Fruit fly (Drosophila melanogaster) whole organism, embryonic: ENCODE results near the gene Mlc1.

Experiments used
- Abd-B ChIP-seq: fragments of 200-800 bp; sonication (Bioruptor generic); optimal IDR thresholded peaks from 2 replicates; lab custom pipeline; 2018; ENCODE audit warnings: missing biosample characterization, mild to moderate bottlenecking, missing genetic modification characterization, moderate library complexity
- C15 ChIP-seq: fragments of 200-800 bp; sonication (Bioruptor generic); IDR thresholded peaks from 3 replicates; pipeline ENCODE4 v1.3.6; 2022; ENCODE audit warnings: missing biosample characterization, missing genetic modification characterization
- CG10209 ChIP-seq: fragments of 200-800 bp; sonication (Bioruptor generic); optimal IDR thresholded peaks from 3 replicates; lab custom pipeline; 2017; ENCODE audit warnings: missing biosample characterization, mild to moderate bottlenecking, missing genetic modification characterization, missing genetic modification reagents
- CG11456 ChIP-seq: fragments of 200-800 bp; sonication (Bioruptor generic); IDR thresholded peaks from 3 replicates; pipeline ENCODE4 v1.3.6; 2022; ENCODE audit warnings: missing biosample characterization, missing genetic modification characterization
- CG12104 ChIP-seq: fragments of 200-800 bp; sonication (Bioruptor generic); optimal IDR thresholded peaks from 3 replicates; lab custom pipeline; 2016; ENCODE audit warnings: missing biosample characterization, missing genetic modification characterization
- CG13894 ChIP-seq: fragments of 200-800 bp; sonication (Bioruptor generic); optimal IDR thresholded peaks from 3 replicates; lab custom pipeline; 2018; ENCODE audit warnings: missing biosample characterization, mild to moderate bottlenecking, missing genetic modification characterization, moderate library complexity
- CG15696 ChIP-seq: fragments of 200-800 bp; sonication (Bioruptor generic); optimal IDR thresholded peaks from 2 replicates; lab custom pipeline; 2019; ENCODE audit warnings: missing biosample characterization, mild to moderate bottlenecking, missing genetic modification characterization, moderate library complexity
- CG17385 ChIP-seq: fragments of 200-800 bp; sonication (Bioruptor generic); optimal IDR thresholded peaks from 3 replicates; lab custom pipeline; 2018; ENCODE audit warnings: missing biosample characterization, mild to moderate bottlenecking, missing genetic modification characterization
- CG18764 ChIP-seq: fragments of 200-800 bp; sonication (Bioruptor generic); optimal IDR thresholded peaks from 3 replicates; lab custom pipeline; 2016; ENCODE audit warnings: missing biosample characterization, missing genetic modification characterization
- CG2120 ChIP-seq: fragments of 200-800 bp; sonication (Bioruptor generic); optimal IDR thresholded peaks from 3 replicates; lab custom pipeline; 2016; ENCODE audit warnings: missing biosample characterization, missing genetic modification characterization
- CG31365 ChIP-seq: fragments of 200-800 bp; sonication (Bioruptor generic); optimal IDR thresholded peaks from 2 replicates; lab custom pipeline; 2018; ENCODE audit warnings: missing biosample characterization, mild to moderate bottlenecking, missing genetic modification characterization
- CG31441 ChIP-seq: fragments of 200-800 bp; sonication (Bioruptor generic); IDR thresholded peaks from 2 replicates; pipeline ENCODE4 v1.3.6; 2022; ENCODE audit warnings: missing biosample characterization, missing genetic modification characterization
- CG34422 ChIP-seq: fragments of 200-800 bp; sonication (Bioruptor generic); IDR thresholded peaks from 3 replicates; pipeline ENCODE4 v1.3.6; 2022; ENCODE audit warnings: missing biosample characterization, missing genetic modification characterization
- CG4404 ChIP-seq: fragments of 200-800 bp; sonication (Bioruptor generic); IDR thresholded peaks from 2 replicates; pipeline ENCODE4 v1.3.6; 2022; ENCODE audit warnings: missing biosample characterization, missing genetic modification characterization
- CG4820 ChIP-seq: fragments of 200-800 bp; sonication (Bioruptor generic); optimal IDR thresholded peaks from 3 replicates; lab custom pipeline; 2016; ENCODE audit warnings: missing biosample characterization, missing genetic modification characterization
- CG6791 ChIP-seq: fragments of 200-800 bp; sonication (Bioruptor generic); IDR thresholded peaks from 3 replicates; pipeline ENCODE4 v1.3.6; 2022; ENCODE audit warnings: missing biosample characterization, missing genetic modification characterization; ENCODE audit not compliant: partially characterized antibody
- CG7839 ChIP-seq: fragments of 200-800 bp; sonication (Bioruptor generic); optimal IDR thresholded peaks from 3 replicates; lab custom pipeline; 2018; ENCODE audit warnings: missing biosample characterization, mild to moderate bottlenecking, missing genetic modification characterization, moderate library complexity
- CG8765 ChIP-seq: fragments of 200-800 bp; sonication (Bioruptor generic); IDR thresholded peaks from 2 replicates; pipeline ENCODE4 v1.3.6; 2022; ENCODE audit warnings: missing biosample characterization, missing genetic modification characterization
- CG9609 ChIP-seq: fragments of 200-800 bp; sonication (Bioruptor generic); optimal IDR thresholded peaks from 3 replicates; lab custom pipeline; 2016; ENCODE audit warnings: missing biosample characterization, missing genetic modification characterization
- CG9932 ChIP-seq: fragments of 200-800 bp; sonication (Bioruptor generic); IDR thresholded peaks from 2 replicates; pipeline ENCODE4 v1.3.6; 2022; ENCODE audit warnings: missing biosample characterization, missing genetic modification characterization
- CTCF ChIP-seq: fragments of 200-800 bp; sonication (Bioruptor generic); optimal IDR thresholded peaks from 2 replicates; lab custom pipeline; 2017; ENCODE audit warnings: missing biosample characterization, mild to moderate bottlenecking, missing genetic modification characterization, moderate library complexity
- CkIIα-i1 ChIP-seq: fragments of 200-800 bp; sonication (Bioruptor generic); IDR thresholded peaks from 2 replicates; pipeline ENCODE4 v1.3.6; 2022; ENCODE audit warnings: missing biosample characterization, missing genetic modification characterization
- D19B ChIP-seq: fragments of 200-800 bp; sonication (Bioruptor generic); optimal IDR thresholded peaks from 2 replicates; lab custom pipeline; 2017; ENCODE audit warnings: missing biosample characterization, mild to moderate bottlenecking, missing genetic modification characterization
- Dfd ChIP-seq, 2 experiments: fragments of >200 bp; optimal IDR thresholded peaks; 2 replicates each; lab custom pipeline; 2017; ENCODE audit warnings: missing biosample characterization in 2 of 2, missing genetic modification characterization in 2 of 2
- Fer3 ChIP-seq: fragments of 200-800 bp; sonication (Bioruptor generic); optimal IDR thresholded peaks from 2 replicates; lab custom pipeline; 2018; ENCODE audit warnings: missing biosample characterization, mild to moderate bottlenecking, missing genetic modification characterization, moderate library complexity
- HLH54F ChIP-seq: fragments of 200-800 bp; sonication (Bioruptor generic); optimal IDR thresholded peaks from 3 replicates; lab custom pipeline; 2016; ENCODE audit warnings: missing biosample characterization, missing genetic modification characterization
- Hey ChIP-seq: fragments of 200-800 bp; sonication (Bioruptor generic); optimal IDR thresholded peaks from 3 replicates; lab custom pipeline; 2018; ENCODE audit warnings: missing biosample characterization, mild to moderate bottlenecking, missing genetic modification characterization
- Jarid2 ChIP-seq: fragments of 200-800 bp; sonication (Bioruptor generic); optimal IDR thresholded peaks from 3 replicates; lab custom pipeline; 2017; ENCODE audit warnings: mild to moderate bottlenecking, missing biosample characterization, missing genetic modification reagents, missing genetic modification characterization
- PHDP ChIP-seq: fragments of 200-800 bp; sonication (Bioruptor generic); optimal IDR thresholded peaks from 3 replicates; lab custom pipeline; 2018; ENCODE audit warnings: missing biosample characterization, mild to moderate bottlenecking, missing genetic modification characterization, moderate library complexity
- Ravus ChIP-seq: fragments of 200-800 bp; sonication (Bioruptor generic); IDR thresholded peaks from 2 replicates; pipeline ENCODE4 v1.3.6; 2022; ENCODE audit warnings: missing biosample characterization, missing genetic modification characterization
- Scr ChIP-seq: fragments of 200-800 bp; sonication (Bioruptor generic); IDR thresholded peaks from 2 replicates; pipeline ENCODE4 v1.3.6; 2022; ENCODE audit warnings: missing biosample characterization, missing genetic modification characterization; ENCODE audit not compliant: partially characterized antibody
- Taf1 ChIP-seq: fragments of 200-800 bp; sonication (Bioruptor generic); IDR thresholded peaks from 2 replicates; pipeline ENCODE4 v1.3.6; 2022; ENCODE audit warnings: missing biosample characterization, missing genetic modification characterization
- bcd ChIP-seq: fragments of 200-800 bp; sonication (Bioruptor generic); optimal IDR thresholded peaks from 2 replicates; lab custom pipeline; 2017; ENCODE audit warnings: missing biosample characterization, mild to moderate bottlenecking, missing genetic modification characterization
- cad ChIP-seq: fragments of >200 bp; optimal IDR thresholded peaks from 2 replicates; lab custom pipeline; 2017; ENCODE audit warnings: missing biosample characterization, missing genetic modification characterization
- caup ChIP-seq: fragments of 200-800 bp; sonication (Bioruptor generic); optimal IDR thresholded peaks from 3 replicates; lab custom pipeline; 2017; ENCODE audit warnings: missing biosample characterization, mild to moderate bottlenecking, missing genetic modification characterization, moderate library complexity; ENCODE audit not compliant: severe bottlenecking
- danr ChIP-seq: fragments of 200-800 bp; sonication (Bioruptor generic); IDR thresholded peaks from 2 replicates; pipeline ENCODE4 v1.3.6; 2022; ENCODE audit warnings: missing biosample characterization, missing genetic modification characterization
- dmrt11E ChIP-seq: fragments of 200-800 bp; sonication (Bioruptor generic); optimal IDR thresholded peaks from 3 replicates; lab custom pipeline; 2018; ENCODE audit warnings: missing biosample characterization, mild to moderate bottlenecking, missing genetic modification characterization, moderate library complexity
- dysf ChIP-seq: fragments of 200-800 bp; sonication (Bioruptor generic); IDR thresholded peaks from 3 replicates; pipeline ENCODE4 v1.3.6; 2022; ENCODE audit warnings: missing biosample characterization, missing genetic modification characterization
- ewg ChIP-seq: fragments of 200-800 bp; sonication (Bioruptor generic); optimal IDR thresholded peaks from 3 replicates; lab custom pipeline; 2017; ENCODE audit warnings: mild to moderate bottlenecking, missing biosample characterization, missing genetic modification reagents, missing genetic modification characterization
- gcm2 ChIP-seq: fragments of 200-800 bp; sonication (Bioruptor generic); optimal IDR thresholded peaks from 2 replicates; lab custom pipeline; 2016; ENCODE audit warnings: missing biosample characterization, missing genetic modification characterization
- nerfin-2 ChIP-seq: fragments of 200-800 bp; sonication (Bioruptor generic); IDR thresholded peaks from 2 replicates; pipeline ENCODE4 v1.3.6; 2022; ENCODE audit warnings: missing biosample characterization, missing genetic modification characterization; ENCODE audit not compliant: partially characterized antibody
- pho ChIP-seq: fragments of 200-800 bp; sonication (Bioruptor generic); optimal IDR thresholded peaks from 2 replicates; lab custom pipeline; 2016; ENCODE audit warnings: missing biosample characterization, missing genetic modification characterization
- phol ChIP-seq: fragments of 200-800 bp; sonication (Bioruptor generic); optimal IDR thresholded peaks from 3 replicates; lab custom pipeline; 2018; ENCODE audit warnings: missing biosample characterization, mild to moderate bottlenecking, missing genetic modification characterization, moderate library complexity
- salm ChIP-seq: fragments of 200-800 bp; sonication (Bioruptor generic); optimal IDR thresholded peaks from 2 replicates; lab custom pipeline; 2018; ENCODE audit warnings: missing biosample characterization, mild to moderate bottlenecking, missing genetic modification characterization
- sd ChIP-seq: fragments of 200-800 bp; sonication (Bioruptor generic); optimal IDR thresholded peaks from 3 replicates; lab custom pipeline; 2018; ENCODE audit warnings: missing biosample characterization, mild to moderate bottlenecking, missing genetic modification characterization, moderate library complexity
- sens ChIP-seq: fragments of 200-800 bp; sonication (Bioruptor generic); peaks from one replicate; lab custom pipeline; 2016; ENCODE audit warnings: missing biosample characterization, missing genetic modification characterization
- sisA ChIP-seq: fragments of 200-800 bp; sonication (Bioruptor generic); IDR thresholded peaks from 2 replicates; pipeline ENCODE4 v1.3.6; 2022; ENCODE audit warnings: missing biosample characterization, missing genetic modification characterization
- tgo ChIP-seq: fragments of 200-800 bp; sonication (Bioruptor generic); IDR thresholded peaks from 3 replicates; pipeline ENCODE4 v1.3.6; 2022; ENCODE audit warnings: missing biosample characterization, missing genetic modification characterization
- unpg ChIP-seq: fragments of 200-800 bp; sonication (Bioruptor generic); optimal IDR thresholded peaks from 3 replicates; lab custom pipeline; 2018; ENCODE audit warnings: missing biosample characterization, mild to moderate bottlenecking, missing genetic modification characterization, moderate library complexity
- usp ChIP-seq: fragments of >200 bp; optimal IDR thresholded peaks from 2 replicates; lab custom pipeline; 2017; ENCODE audit warnings: missing biosample characterization, missing genetic modification characterization
- zen2 ChIP-seq: fragments of 200-800 bp; sonication (Bioruptor generic); IDR thresholded peaks from 3 replicates; pipeline ENCODE4 v1.3.6; 2022; ENCODE audit warnings: missing biosample characterization, missing genetic modification characterization; ENCODE audit not compliant: partially characterized antibody

Gene Mlc1

DNA sequence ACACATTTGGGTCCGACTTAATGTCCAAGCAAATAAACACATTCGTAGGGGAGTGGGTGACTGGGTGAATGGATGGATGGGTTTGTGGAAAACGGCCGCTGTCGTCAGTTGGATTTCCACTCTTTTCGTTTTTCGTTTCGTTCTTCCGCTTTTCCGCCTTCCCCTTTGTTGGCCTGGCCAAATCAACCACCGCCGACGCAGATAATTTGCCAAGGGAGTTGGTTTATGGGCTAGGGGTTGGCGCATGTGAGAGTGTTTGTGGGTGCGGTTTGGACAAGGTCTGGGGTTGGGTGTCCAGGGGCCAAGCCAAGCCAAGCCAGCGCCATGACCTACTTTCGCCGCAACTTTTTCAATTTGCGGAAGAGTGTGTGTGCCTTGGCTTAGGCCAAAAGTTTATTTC lies 37.0 kb downstream of the Mlc1 start (continued):
- TF ChIP-seq CG10209 (GFP tag; lab: Kevin White, UChicago): no peak
- no peak for TF ChIP-seq Abd-B (GFP tag; lab: Kevin White, UChicago)
- no peak for TF ChIP-seq caup (GFP tag; lab: Kevin White, UChicago)
- TF ChIP-seq CG17385 (GFP tag; lab: Kevin White, UChicago): no peak
- TF ChIP-seq CG13894: peak; percentile 17
- no peak for TF ChIP-seq nerfin-2 (GFP tag; lab: Robert Waterston, UW)
- TF ChIP-seq CG4404 (GFP tag; lab: Robert Waterston, UW): no peak
- TF ChIP-seq D19B (GFP tag; lab: Kevin White, UChicago): no peak
- no peak for TF ChIP-seq dmrt11E (tag; lab: Kevin White, UChicago)

DNA sequence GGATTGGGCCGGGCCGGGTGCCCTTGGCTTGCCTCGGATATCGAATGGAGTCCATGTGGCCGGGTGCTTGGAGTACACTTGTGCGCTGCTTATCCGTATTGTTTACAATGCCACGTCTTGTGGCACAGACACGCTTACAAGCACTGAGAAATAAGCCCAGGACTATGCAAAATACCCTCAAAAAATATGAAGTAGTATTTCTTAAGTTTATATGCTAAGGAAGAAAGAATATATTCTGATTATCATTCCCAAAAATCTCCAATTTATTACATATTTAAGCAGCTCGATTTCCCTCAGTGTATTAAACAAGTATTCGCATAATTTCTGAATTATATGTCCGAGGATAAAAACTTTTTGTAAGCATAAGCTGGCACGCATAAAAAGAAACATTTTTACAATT lies 38.1 kb downstream of the Mlc1 start:
- no peak for TF ChIP-seq CTCF (GFP tag; lab: Kevin White, UChicago)
- TF ChIP-seq Hey: no peak
- TF ChIP-seq Fer3 (tag; lab: Kevin White, UChicago): peak; percentile 44
- TF ChIP-seq Dfd (GFP tag; optimal IDR thresholded peaks at IDR 0.05; lab: Kevin White, UChicago): no peak
- no peak for TF ChIP-seq Ravus (GFP tag; lab: Robert Waterston, UW)
- TF ChIP-seq cad (GFP tag; lab: Kevin White, UChicago): no peak
- TF ChIP-seq Jarid2: no peak
- TF ChIP-seq gcm2: no peak
- TF ChIP-seq zen2 (GFP tag; lab: Robert Waterston, UW): no peak
- 0 out of 2 replicates have a peak, but pooled peaks have one; percentile 34 for TF ChIP-seq sisA (GFP tag; lab: Robert Waterston, UW)
- no peak for TF ChIP-seq CG8765 (GFP tag; lab: Robert Waterston, UW)
- TF ChIP-seq dysf (GFP tag; lab: Robert Waterston, UW): peak; percentile 57
- no peak for TF ChIP-seq CG7839
- TF ChIP-seq CG4820 (GFP tag; lab: Kevin White, UChicago): no peak
- TF ChIP-seq danr (GFP tag; lab: Robert Waterston, UW): no peak
- TF ChIP-seq CG2120 (GFP tag; lab: Kevin White, UChicago): peak; percentile 47
- TF ChIP-seq dmrt11E (tag; lab: Kevin White, UChicago): no peak
- TF ChIP-seq CG18764 (GFP tag; lab: Kevin White, UChicago): no peak
- TF ChIP-seq sd: no peak
- peak; percentile 31; the same call in 1 of the 2 replicates for TF ChIP-seq CG31441 (GFP tag; lab: Robert Waterston, UW)
- peak; percentile 22; the same call in 1 of the 3 replicates for TF ChIP-seq tgo (GFP tag; lab: Robert Waterston, UW)
- no peak for TF ChIP-seq CG31365 (tag; lab: Kevin White, UChicago)
- TF ChIP-seq CG34422: no peak
- TF ChIP-seq Scr (GFP tag; lab: Robert Waterston, UW): no peak
- no peak for TF ChIP-seq CG6791 (GFP tag; lab: Robert Waterston, UW)
- no peak for TF ChIP-seq usp (GFP tag; lab: Kevin White, UChicago)
- 0 out of 3 replicates have a peak, but pooled peaks have one; percentile 13 for TF ChIP-seq CG11456 (GFP tag; lab: Robert Waterston, UW)
- TF ChIP-seq phol (tag; lab: Kevin White, UChicago): peak; percentile 11
- peak; percentile 5 for TF ChIP-seq bcd (GFP tag; lab: Kevin White, UChicago)
- no peak for TF ChIP-seq unpg (GFP tag; lab: Kevin White, UChicago)
- TF ChIP-seq salm: no peak
- TF ChIP-seq CG12104: no peak
- TF ChIP-seq sens: peak; percentile 42
- TF ChIP-seq pho: no peak
- no peak for TF ChIP-seq CG9609 (GFP tag; lab: Kevin White, UChicago)
- TF ChIP-seq PHDP: peak; percentile 21
- no peak for TF ChIP-seq Taf1 (GFP tag; lab: Robert Waterston, UW)
- no peak for TF ChIP-seq HLH54F (GFP tag; lab: Kevin White, UChicago)
- TF ChIP-seq C15: no peak
- TF ChIP-seq ewg: no peak
- peak; percentile 25; the same call in 1 of the 2 replicates for TF ChIP-seq CG9932 (GFP tag; lab: Robert Waterston, UW)
- TF ChIP-seq CkIIα-i1 (GFP tag; lab: Robert Waterston, UW): no peak
- no peak for TF ChIP-seq CG15696
